Worm (Caenorhabditis elegans) whole organism, mixed stage, embryonic: ENCODE results near the gene C03E10.3.

Experiments
- M03D4.4 ChIP-seq: sonication (generic microtip); optimal IDR thresholded peaks from 2 replicates; lab custom pipeline; 2017; ENCODE audit warnings: mild to moderate bottlenecking, missing genetic modification characterization, missing compliant biosample characterization
- blmp-1 ChIP-seq: fragments of 150-350 bp; optimal IDR thresholded peaks from 2 replicates; lab custom pipeline; 2014; ENCODE audit warnings: missing biosample characterization, missing genetic modification characterization
- ceh-39 ChIP-seq: fragments of 150-350 bp; optimal IDR thresholded peaks from 2 replicates; lab custom pipeline; 2014; ENCODE audit warnings: missing biosample characterization, missing genetic modification characterization
- ceh-43 ChIP-seq: fragments of 200-800 bp; sonication (Bioruptor generic); optimal IDR thresholded peaks from 2 replicates; lab custom pipeline; 2018; ENCODE audit warnings: mild to moderate bottlenecking, missing genetic modification characterization, moderate library complexity, missing compliant biosample characterization
- ceh-83 ChIP-seq: fragments of 200-800 bp; sonication (Bioruptor generic); optimal IDR thresholded peaks from 2 replicates; lab custom pipeline; 2018; ENCODE audit warnings: mild to moderate bottlenecking, missing genetic modification characterization, missing compliant biosample characterization
- ces-1 ChIP-seq: fragments of 150-350 bp; optimal IDR thresholded peaks from 2 replicates; lab custom pipeline; 2014; ENCODE audit warnings: missing biosample characterization, missing genetic modification reagents, missing genetic modification characterization
- cnd-1 ChIP-seq: fragments of 200-800 bp; sonication (Bioruptor generic); optimal IDR thresholded peaks from 2 replicates; lab custom pipeline; 2018; ENCODE audit warnings: mild to moderate bottlenecking, missing genetic modification characterization, missing compliant biosample characterization
- elt-1 ChIP-seq: sonication (generic microtip); optimal IDR thresholded peaks from 2 replicates; lab custom pipeline; 2017; ENCODE audit warnings: missing genetic modification characterization, mild to moderate bottlenecking, missing compliant biosample characterization, antibody characterized with exemption, moderate library complexity, borderline replicate concordance; ENCODE audit not compliant: insufficient read depth
- elt-3 ChIP-seq: fragments of 150-350 bp; optimal IDR thresholded peaks from 2 replicates; lab custom pipeline; 2014; ENCODE audit warnings: missing biosample characterization, missing genetic modification characterization
- flh-1 ChIP-seq: fragments of 200-800 bp; sonication (Bioruptor generic); optimal IDR thresholded peaks from 2 replicates; lab custom pipeline; 2018; ENCODE audit warnings: mild to moderate bottlenecking, missing genetic modification characterization, moderate library complexity, missing compliant biosample characterization
- ham-2 ChIP-seq: fragments of 200-800 bp; sonication (Bioruptor generic); optimal IDR thresholded peaks from 2 replicates; lab custom pipeline; 2018; ENCODE audit warnings: mild to moderate bottlenecking, missing genetic modification characterization, missing compliant biosample characterization
- hlh-1 ChIP-seq: fragments of 150-350 bp; optimal IDR thresholded peaks from 2 replicates; lab custom pipeline; 2014; ENCODE audit warnings: missing biosample characterization, missing genetic modification reagents, missing genetic modification characterization
- lin-13 ChIP-seq: fragments of 150-350 bp; optimal IDR thresholded peaks from 2 replicates; lab custom pipeline; 2014; ENCODE audit warnings: missing biosample characterization, missing genetic modification characterization
- lin-32 ChIP-seq: fragments of 200-800 bp; sonication (Bioruptor generic); optimal IDR thresholded peaks from 2 replicates; lab custom pipeline; 2018; ENCODE audit warnings: mild to moderate bottlenecking, missing genetic modification characterization, missing compliant biosample characterization
- lsy-2 ChIP-seq: fragments of 150-350 bp; optimal IDR thresholded peaks from 2 replicates; lab custom pipeline; 2014; ENCODE audit warnings: missing biosample characterization, missing genetic modification characterization
- mab-5 ChIP-seq: fragments of 150-350 bp; optimal IDR thresholded peaks from 2 replicates; lab custom pipeline; 2014; ENCODE audit warnings: missing biosample characterization, missing genetic modification characterization
- mep-1 ChIP-seq: fragments of 150-350 bp; optimal IDR thresholded peaks from 2 replicates; lab custom pipeline; 2017; ENCODE audit warnings: missing biosample characterization, missing genetic modification reagents, missing genetic modification characterization, inconsistent platforms
- mls-2 ChIP-seq: sonication (generic microtip); optimal IDR thresholded peaks from 2 replicates; lab custom pipeline; 2016; ENCODE audit warnings: mild to moderate bottlenecking, missing genetic modification characterization, moderate library complexity, missing compliant biosample characterization
- nhr-12 ChIP-seq: fragments of 150-350 bp; optimal IDR thresholded peaks from 2 replicates; lab custom pipeline; 2014; ENCODE audit warnings: missing biosample characterization, missing genetic modification characterization
- nhr-2 ChIP-seq: fragments of 150-350 bp; optimal IDR thresholded peaks from 2 replicates; lab custom pipeline; 2014; ENCODE audit warnings: missing biosample characterization, missing genetic modification characterization
- nhr-237 ChIP-seq: fragments of 150-350 bp; optimal IDR thresholded peaks from 2 replicates; lab custom pipeline; 2014; ENCODE audit warnings: missing biosample characterization, missing genetic modification characterization
- nhr-28 ChIP-seq: fragments of 150-350 bp; optimal IDR thresholded peaks from 2 replicates; lab custom pipeline; 2014; ENCODE audit warnings: missing biosample characterization, missing genetic modification characterization
- nhr-76 ChIP-seq: sonication (generic microtip); optimal IDR thresholded peaks from 2 replicates; lab custom pipeline; 2017; ENCODE audit warnings: missing biosample characterization, missing genetic modification characterization
- pha-4 ChIP-seq: fragments of 150-350 bp; optimal IDR thresholded peaks from 2 replicates; lab custom pipeline; 2018; ENCODE audit warnings: missing biosample characterization, missing genetic modification reagents, missing genetic modification characterization
- sem-2 ChIP-seq: fragments of 200-800 bp; sonication (Bioruptor generic); optimal IDR thresholded peaks from 2 replicates; lab custom pipeline; 2018; ENCODE audit warnings: mild to moderate bottlenecking, missing genetic modification characterization, missing compliant biosample characterization
- sptf-1 ChIP-seq: sonication (generic microtip); optimal IDR thresholded peaks from 2 replicates; lab custom pipeline; 2017; ENCODE audit warnings: mild to moderate bottlenecking, missing genetic modification characterization, moderate library complexity, missing compliant biosample characterization
- tbx-8 ChIP-seq: fragments of 200-800 bp; sonication (Bioruptor generic); optimal IDR thresholded peaks from 2 replicates; lab custom pipeline; 2018; ENCODE audit warnings: mild to moderate bottlenecking, missing genetic modification characterization, moderate library complexity, missing compliant biosample characterization
- unc-120 ChIP-seq: sonication (generic microtip); optimal IDR thresholded peaks from 2 replicates; lab custom pipeline; 2017; ENCODE audit warnings: missing genetic modification characterization, missing compliant biosample characterization; ENCODE audit not compliant: poor library complexity, severe bottlenecking
- unc-62 ChIP-seq: fragments of 150-350 bp; optimal IDR thresholded peaks from 2 replicates; lab custom pipeline; 2014; ENCODE audit warnings: missing biosample characterization, missing genetic modification reagents, missing genetic modification characterization
- zip-8 ChIP-seq: fragments of 150-350 bp; optimal IDR thresholded peaks from 2 replicates; lab custom pipeline; 2014; ENCODE audit warnings: missing biosample characterization, missing genetic modification characterization
- ztf-11 ChIP-seq: fragments of 150-350 bp; optimal IDR thresholded peaks from 2 replicates; lab custom pipeline; 2014; ENCODE audit warnings: missing biosample characterization, missing genetic modification characterization

Gene C03E10.3

ce11 chrV:11298632-11299031 lies 12.4 kb downstream of the C03E10.3 start, which contains the start of gene T03F7.5:
Gene T03F7.5 (minus strand): TSS chrV:11298732.
- TF ChIP-seq nhr-12 = no peak
- TF ChIP-seq ztf-11 (tag; lab: Kevin White, UChicago) = no peak
- TF ChIP-seq ces-1 = no peak
- no peak for TF ChIP-seq nhr-237
- TF ChIP-seq unc-120 = no peak
- no peak for TF ChIP-seq ceh-83 (GFP tag; lab: Kevin White, UChicago)
- TF ChIP-seq elt-3 (tag; lab: Kevin White, UChicago) = no peak
- TF ChIP-seq tbx-8 (GFP tag; lab: Kevin White, UChicago) = no peak
- TF ChIP-seq ceh-39 (tag; lab: Kevin White, UChicago) = no peak
- TF ChIP-seq mab-5 (tag; lab: Kevin White, UChicago) = no peak
- TF ChIP-seq unc-62 = no peak
- TF ChIP-seq ham-2 (GFP tag; lab: Kevin White, UChicago) = no peak
- no peak for TF ChIP-seq mep-1 (tag; lab: Kevin White, UChicago)
- no peak for TF ChIP-seq hlh-1
- TF ChIP-seq nhr-2 (tag; lab: Kevin White, UChicago) = no peak
- no peak for TF ChIP-seq blmp-1
- TF ChIP-seq nhr-76 (tag; lab: Kevin White, UChicago) = no peak
- TF ChIP-seq, all 35 proteins: peak for 0

ce11 chrV:11299406-11299805 lies 13.2 kb downstream of the C03E10.3 start:
- TF ChIP-seq ces-1 = no peak
- no peak for TF ChIP-seq lsy-2
- no peak for TF ChIP-seq tbx-8 (GFP tag; lab: Kevin White, UChicago)

ce11 chrV:11300539-11300938 lies 14.3 kb downstream of the C03E10.3 start, which contains the start of gene srh-47:
Gene srh-47 (minus strand): TSS chrV:11300639.
- TF ChIP-seq sem-2 (GFP tag; lab: Kevin White, UChicago) (no peak), pha-4 (no peak), elt-1 (tag; lab: Kevin White, UChicago) (no peak), flh-1 (GFP tag; lab: Kevin White, UChicago) (no peak), unc-120 (no peak), nhr-28 (tag; lab: Kevin White, UChicago) (no peak), nhr-12 (no peak), ham-2 (GFP tag; lab: Kevin White, UChicago) (no peak), sptf-1 (tag; lab: Kevin White, UChicago) (no peak), nhr-237 (no peak), tbx-8 (GFP tag; lab: Kevin White, UChicago) (no peak), ceh-39 (tag; lab: Kevin White, UChicago) (no peak), elt-3 (tag; lab: Kevin White, UChicago) (no peak), ceh-83 (GFP tag; lab: Kevin White, UChicago) (no peak), zip-8 (tag; lab: Kevin White, UChicago) (no peak), mls-2 (tag; lab: Kevin White, UChicago) (no peak), ceh-43 (no peak), mep-1 (tag; lab: Kevin White, UChicago) (no peak), nhr-2 (tag; lab: Kevin White, UChicago) (no peak)

- TF ChIP-seq ceh-43 (no peak), M03D4.4 (tag; lab: Kevin White, UChicago) (no peak), flh-1 (GFP tag; lab: Kevin White, UChicago) (no peak), mls-2 (tag; lab: Kevin White, UChicago) (no peak), nhr-76 (tag; lab: Kevin White, UChicago) (no peak), ceh-83 (GFP tag; lab: Kevin White, UChicago) (no peak), ces-1 (no peak), mab-5 (tag; lab: Kevin White, UChicago) (no peak), tbx-8 (GFP tag; lab: Kevin White, UChicago) (no peak), cnd-1 (tag; lab: Kevin White, UChicago) (no peak), sem-2 (GFP tag; lab: Kevin White, UChicago) (no peak), zip-8 (tag; lab: Kevin White, UChicago) (no peak), lin-13 (tag; lab: Kevin White, UChicago) (no peak), mep-1 (tag; lab: Kevin White, UChicago) (no peak), sptf-1 (tag; lab: Kevin White, UChicago) (no peak), elt-1 (tag; lab: Kevin White, UChicago) (no peak), nhr-28 (tag; lab: Kevin White, UChicago) (no peak)
- TF ChIP-seq, all 35 proteins: peak for 0
Observed at ce11 chrV:11302698-11303097, 16.5 kb downstream of the C03E10.3 start, which contains the start of gene srh-46. Gene srh-46 (minus strand): TSS chrV:11302886.

- no peak for TF ChIP-seq pha-4
- no peak for TF ChIP-seq lin-32
- TF ChIP-seq ceh-43 = no peak
- no peak for TF ChIP-seq ces-1
Observed at ce11 chrV:11304200-11304599, 18.0 kb downstream of the C03E10.3 start.
